Worm (Caenorhabditis elegans) whole organism, young adult: ENCODE measurements around the gene npr-2.

Experiments
- B0019.2 ChIP-seq: fragments of 200-800 bp; sonication (Bioruptor generic); conservative IDR thresholded peaks from 2 replicates; pipeline ENCODE4 v1.3.6; 2022; ENCODE audit warnings: missing genetic modification reagents, missing genetic modification characterization, missing compliant biosample characterization
- B0261.1 ChIP-seq: sonication (generic microtip); optimal IDR thresholded peaks from 2 replicates; lab custom pipeline; 2016; ENCODE audit warnings: mild to moderate bottlenecking, missing genetic modification characterization, moderate library complexity, missing compliant biosample characterization
- B0336.3 ChIP-seq: fragments of 200-800 bp; sonication (Bioruptor generic); IDR thresholded peaks from 2 replicates; pipeline ENCODE4 v1.3.6; 2022; ENCODE audit warnings: missing genetic modification characterization, missing compliant biosample characterization
- C06A6.2 ChIP-seq: fragments of 200-800 bp; sonication (Bioruptor generic); conservative IDR thresholded peaks from 2 replicates; pipeline ENCODE4 v1.3.6; 2022; ENCODE audit warnings: missing genetic modification characterization, missing compliant biosample characterization
- D2030.7 ChIP-seq: fragments of 200-800 bp; sonication (Bioruptor generic); IDR thresholded peaks from 2 replicates; pipeline ENCODE4 v1.3.6; 2022; ENCODE audit warnings: missing genetic modification reagents, missing genetic modification characterization, missing compliant biosample characterization
- F10E7.11 ChIP-seq: sonication (generic microtip); optimal IDR thresholded peaks from 2 replicates; lab custom pipeline; 2017; ENCODE audit warnings: mild to moderate bottlenecking, missing genetic modification characterization, moderate library complexity, missing compliant biosample characterization
- F22D6.2 ChIP-seq: sonication (generic microtip); optimal IDR thresholded peaks from 2 replicates; lab custom pipeline; 2016; ENCODE audit warnings: mild to moderate bottlenecking, missing genetic modification characterization, missing compliant biosample characterization
- F23B12.7 ChIP-seq: sonication (generic microtip); optimal IDR thresholded peaks from 2 replicates; lab custom pipeline; 2017; ENCODE audit warnings: missing genetic modification characterization, mild to moderate bottlenecking, missing compliant biosample characterization, antibody characterized with exemption, moderate library complexity; ENCODE audit not compliant: insufficient read depth
- F39B2.1 ChIP-seq: fragments of 200-800 bp; sonication (Bioruptor generic); IDR thresholded peaks from 2 replicates; pipeline ENCODE4 v1.3.6; 2022; ENCODE audit warnings: missing genetic modification reagents, missing genetic modification characterization, missing compliant biosample characterization
- F49E8.2 ChIP-seq: sonication (generic microtip); optimal IDR thresholded peaks from 3 replicates; lab custom pipeline; 2017; ENCODE audit warnings: missing genetic modification characterization, mild to moderate bottlenecking, missing compliant biosample characterization, antibody characterized with exemption, moderate library complexity; ENCODE audit not compliant: insufficient read depth
- K11D2.4 ChIP-seq: fragments of 200-800 bp; sonication (Bioruptor generic); IDR thresholded peaks from 2 replicates; pipeline ENCODE4 v1.3.6; 2022; ENCODE audit warnings: missing genetic modification reagents, missing genetic modification characterization, missing compliant biosample characterization
- Y53F4B.3 ChIP-seq: fragments of 200-800 bp; sonication (Bioruptor generic); IDR thresholded peaks from 2 replicates; pipeline ENCODE4 v1.3.6; 2022; ENCODE audit warnings: missing genetic modification reagents, missing genetic modification characterization, missing compliant biosample characterization
- Y53G8AR.9 ChIP-seq: fragments of 200-800 bp; sonication (Bioruptor generic); conservative IDR thresholded peaks from 2 replicates; pipeline ENCODE4 v1.3.6; 2022; ENCODE audit warnings: missing genetic modification reagents, missing genetic modification characterization, missing compliant biosample characterization
- Y56A3A.18 ChIP-seq: fragments of 200-800 bp; sonication (Bioruptor generic); IDR thresholded peaks from 2 replicates; pipeline ENCODE4 v1.3.6; 2022; ENCODE audit warnings: missing genetic modification reagents, missing genetic modification characterization, missing compliant biosample characterization
- akir-1 ChIP-seq: fragments of 200-800 bp; sonication (Bioruptor generic); optimal IDR thresholded peaks from 2 replicates; lab custom pipeline; 2018; ENCODE audit warnings: mild to moderate bottlenecking, missing genetic modification characterization, moderate library complexity, missing compliant biosample characterization
- atf-7 ChIP-seq: sonication (generic microtip); optimal IDR thresholded peaks from 2 replicates; lab custom pipeline; 2017; ENCODE audit warnings: mild to moderate bottlenecking, missing genetic modification characterization, missing compliant biosample characterization
- attf-3 ChIP-seq: fragments of 200-800 bp; sonication (Bioruptor generic); conservative IDR thresholded peaks from 2 replicates; pipeline ENCODE4 v1.3.6; 2022; ENCODE audit warnings: missing genetic modification reagents, missing genetic modification characterization, missing compliant biosample characterization
- attf-5 ChIP-seq: fragments of 200-800 bp; sonication (Bioruptor generic); optimal IDR thresholded peaks from 2 replicates; lab custom pipeline; 2018; ENCODE audit warnings: mild to moderate bottlenecking, missing genetic modification characterization, missing compliant biosample characterization
- cebp-1 ChIP-seq, 2 experiments: fragments of 200-800 bp in 1 of 2; sonication (Bioruptor generic) in 1 of 2; sonication (generic microtip) in 1 of 2; IDR thresholded peaks in 1 of 2; optimal IDR thresholded peaks in 1 of 2; 2 replicates each; pipeline versions ENCODE4 v1.3.6 to Lab custom; 2017 to 2022; ENCODE audit warnings: missing compliant biosample characterization in 2 of 2, missing genetic modification characterization in 2 of 2, mild to moderate bottlenecking in 1 of 2, missing genetic modification reagents in 1 of 2, moderate library complexity in 1 of 2
- ceh-100 ChIP-seq: fragments of 200-800 bp; sonication (Bioruptor generic); IDR thresholded peaks from 2 replicates; pipeline ENCODE4 v1.3.6; 2022; ENCODE audit warnings: missing genetic modification reagents, missing genetic modification characterization, missing compliant biosample characterization
- ceh-58 ChIP-seq: fragments of 200-800 bp; sonication (Bioruptor generic); IDR thresholded peaks from 2 replicates; pipeline ENCODE4 v1.3.6; 2022; ENCODE audit warnings: missing genetic modification characterization, missing compliant biosample characterization
- ceh-91 ChIP-seq: fragments of 200-800 bp; sonication (Bioruptor generic); IDR thresholded peaks from 2 replicates; pipeline ENCODE4 v1.3.6; 2022; ENCODE audit warnings: missing genetic modification reagents, missing genetic modification characterization, missing compliant biosample characterization
- dox-1 ChIP-seq: fragments of 200-800 bp; sonication (Bioruptor generic); IDR thresholded peaks from 2 replicates; pipeline ENCODE4 v1.3.6; 2022; ENCODE audit warnings: missing genetic modification reagents, missing genetic modification characterization, missing compliant biosample characterization
- dpff-1 ChIP-seq: sonication (generic microtip); optimal IDR thresholded peaks from 2 replicates; lab custom pipeline; 2017; ENCODE audit warnings: mild to moderate bottlenecking, missing genetic modification characterization, missing compliant biosample characterization
- efl-1 ChIP-seq: fragments of 150-350 bp; optimal IDR thresholded peaks from 2 replicates; lab custom pipeline; 2014; ENCODE audit warnings: missing biosample characterization, missing genetic modification reagents, missing genetic modification characterization
- let-526 ChIP-seq: fragments of 200-800 bp; sonication (Bioruptor generic); IDR thresholded peaks from 2 replicates; pipeline ENCODE4 v1.3.6; 2022; ENCODE audit warnings: missing genetic modification reagents, missing genetic modification characterization, missing compliant biosample characterization
- let-607 ChIP-seq, 2 experiments: fragments of 200-800 bp in 1 of 2; sonication (Bioruptor generic) in 1 of 2; sonication (generic microtip) in 1 of 2; optimal IDR thresholded peaks; 2 replicates each; lab custom pipeline; 2016 to 2018; ENCODE audit warnings: mild to moderate bottlenecking in 2 of 2, missing compliant biosample characterization in 2 of 2, missing genetic modification characterization in 2 of 2, moderate library complexity in 2 of 2, missing genotype in 1 of 2
- lin-40 ChIP-seq: sonication (generic microtip); optimal IDR thresholded peaks from 2 replicates; lab custom pipeline; 2016; ENCODE audit warnings: missing genetic modification characterization, mild to moderate bottlenecking, missing compliant biosample characterization, missing genotype, missing genetic modification reagents
- lin-54 ChIP-seq: fragments of 200-800 bp; sonication (Bioruptor generic); optimal IDR thresholded peaks from 2 replicates; lab custom pipeline; 2018; ENCODE audit warnings: mild to moderate bottlenecking, missing genetic modification characterization, missing compliant biosample characterization
- lsy-27 ChIP-seq: sonication (generic microtip); optimal IDR thresholded peaks from 2 replicates; lab custom pipeline; 2017; ENCODE audit warnings: missing genetic modification characterization, mild to moderate bottlenecking, missing compliant biosample characterization, antibody characterized with exemption, missing genotype, borderline replicate concordance; ENCODE audit not compliant: insufficient read depth
- madf-10 ChIP-seq: sonication (generic microtip); optimal IDR thresholded peaks from 2 replicates; lab custom pipeline; 2016; ENCODE audit warnings: mild to moderate bottlenecking, missing genetic modification characterization, missing compliant biosample characterization
- madf-3 ChIP-seq: fragments of 200-800 bp; sonication (Bioruptor generic); IDR thresholded peaks from 2 replicates; pipeline ENCODE4 v1.3.6; 2022; ENCODE audit warnings: missing genetic modification reagents, missing genetic modification characterization, missing compliant biosample characterization
- madf-8 ChIP-seq: fragments of 200-800 bp; sonication (Bioruptor generic); conservative IDR thresholded peaks from 2 replicates; pipeline ENCODE4 v1.3.6; 2022; ENCODE audit warnings: missing genetic modification reagents, missing genetic modification characterization, missing compliant biosample characterization
- mcd-1 ChIP-seq: fragments of 200-800 bp; sonication (Bioruptor generic); IDR thresholded peaks from 2 replicates; pipeline ENCODE4 v1.3.6; 2022; ENCODE audit warnings: missing genetic modification reagents, missing genetic modification characterization, missing compliant biosample characterization
- nfyb-1 ChIP-seq: fragments of 200-800 bp; sonication (Bioruptor generic); IDR thresholded peaks from 2 replicates; pipeline ENCODE4 v1.3.6; 2022; ENCODE audit warnings: missing genetic modification reagents, missing genetic modification characterization, missing compliant biosample characterization
- nhr-80 ChIP-seq: sonication (generic microtip); optimal IDR thresholded peaks from 2 replicates; lab custom pipeline; 2016; ENCODE audit warnings: missing genetic modification characterization, missing compliant biosample characterization
- nhr-90 ChIP-seq: sonication (generic microtip); optimal IDR thresholded peaks from 2 replicates; lab custom pipeline; 2016; ENCODE audit warnings: missing genotype, mild to moderate bottlenecking, missing genetic modification characterization, missing compliant biosample characterization
- rcor-1 ChIP-seq: fragments of 200-800 bp; sonication (Bioruptor generic); IDR thresholded peaks from 2 replicates; pipeline ENCODE4 v1.3.6; 2022; ENCODE audit warnings: missing genetic modification reagents, missing genetic modification characterization, missing compliant biosample characterization
- snpc-3.4 ChIP-seq: sonication (generic microtip); optimal IDR thresholded peaks from 2 replicates; lab custom pipeline; 2017; ENCODE audit warnings: missing genetic modification characterization, mild to moderate bottlenecking, missing compliant biosample characterization, antibody characterized with exemption, moderate library complexity, missing genotype, missing genetic modification reagents
- snpc-4 ChIP-seq, 5 experiments: fragments of 150-350 bp in 1 of 5; sonication (generic microtip) in 4 of 5; optimal IDR thresholded peaks; 2 replicates each; lab custom pipeline; 2014 to 2018; ENCODE audit warnings: missing genetic modification characterization in 5 of 5, missing biosample characterization in 3 of 5, antibody characterized with exemption in 2 of 5, mild to moderate bottlenecking in 2 of 5, missing compliant biosample characterization in 2 of 5, missing genotype in 2 of 5, moderate library complexity in 2 of 5, missing genetic modification reagents in 1 of 5
- unc-130 ChIP-seq: sonication (generic microtip); optimal IDR thresholded peaks from 2 replicates; lab custom pipeline; 2016; ENCODE audit warnings: missing genetic modification reagents, missing genetic modification characterization, missing compliant biosample characterization
- xnd-1 ChIP-seq: sonication (generic microtip); optimal IDR thresholded peaks from 2 replicates; lab custom pipeline; 2016; ENCODE audit warnings: missing genotype, missing genetic modification reagents, missing genetic modification characterization, missing compliant biosample characterization
- zfh-2 ChIP-seq: fragments of 200-800 bp; sonication (Bioruptor generic); conservative IDR thresholded peaks from 2 replicates; pipeline ENCODE4 v1.3.6; 2022; ENCODE audit warnings: missing genetic modification reagents, missing genetic modification characterization, missing compliant biosample characterization
- ztf-18 ChIP-seq: sonication (generic microtip); optimal IDR thresholded peaks from 2 replicates; lab custom pipeline; 2016; ENCODE audit warnings: missing genotype, mild to moderate bottlenecking, missing genetic modification characterization, missing compliant biosample characterization
- ztf-22 ChIP-seq: fragments of 200-800 bp; sonication (Bioruptor generic); optimal IDR thresholded peaks from 2 replicates; lab custom pipeline; 2018; ENCODE audit warnings: mild to moderate bottlenecking, missing genetic modification characterization, moderate library complexity, missing compliant biosample characterization

The npr-2 gene

ce11 chrIV:9525682-9526416 is 54.1 kb downstream of the npr-2 start, which contains the start of gene elo-1:
Gene elo-1, plus strand, starts transcription at chrIV:9526366.
- TF ChIP-seq lsy-27 (tag; lab: Kevin White, UChicago), result no peak
- no peak for TF ChIP-seq ztf-18 (tag; lab: Kevin White, UChicago)
- TF ChIP-seq B0261.1 (tag; lab: Kevin White, UChicago), result no peak
- TF ChIP-seq F22D6.2 (tag; lab: Kevin White, UChicago), result no peak
- peak; percentile 51 for TF ChIP-seq lin-40 (tag; lab: Kevin White, UChicago)
- TF ChIP-seq F23B12.7 (tag; lab: Kevin White, UChicago), result no peak
- TF ChIP-seq nhr-80, result peak; percentile 98
- TF ChIP-seq rcor-1 (GFP tag; lab: Robert Waterston, UW), result no peak
- no peak for TF ChIP-seq ceh-91 (GFP tag; lab: Robert Waterston, UW)
- TF ChIP-seq madf-8 (GFP tag; lab: Robert Waterston, UW), result no peak
- 0 out of 2 replicates have a peak, but pooled peaks have one; percentile 13 for TF ChIP-seq Y53G8AR.9 (GFP tag; lab: Robert Waterston, UW)
- TF ChIP-seq D2030.7, result no peak
- peak; percentile 62; the same call in 1 of the 2 replicates for TF ChIP-seq nfyb-1 (GFP tag; lab: Robert Waterston, UW)
- TF ChIP-seq snpc-4 (GFP tag; optimal IDR thresholded peaks at IDR 0.05; lab: Kevin White, UChicago), result no peak
- TF ChIP-seq snpc-4 (tag; optimal IDR thresholded peaks at IDR 0.05; lab: Kevin White, UChicago), result peak in 1 of 4 experiments; percentile 26
- TF ChIP-seq nhr-90 (tag; lab: Kevin White, UChicago), result peak; percentile 5
- peak in 1 of 2 experiments; percentile 8 for TF ChIP-seq let-607 (tag; optimal IDR thresholded peaks at IDR 0.05; lab: Kevin White, UChicago)
- peak; percentile 41 for TF ChIP-seq attf-5 (GFP tag; lab: Kevin White, UChicago)
- peak; percentile 44; the same call in 1 of the 2 replicates for TF ChIP-seq B0336.3
- TF ChIP-seq mcd-1 (GFP tag; lab: Robert Waterston, UW), result no peak
- no peak for TF ChIP-seq Y56A3A.18 (GFP tag; lab: Robert Waterston, UW)
- peak; percentile 15 for TF ChIP-seq ztf-22 (GFP tag; lab: Kevin White, UChicago)
- no peak for TF ChIP-seq xnd-1 (tag; lab: Kevin White, UChicago)
- no peak for TF ChIP-seq B0019.2 (GFP tag; lab: Robert Waterston, UW)
- TF ChIP-seq K11D2.4 (GFP tag; lab: Robert Waterston, UW), result no peak
- no peak for TF ChIP-seq snpc-3.4 (tag; lab: Kevin White, UChicago)
- TF ChIP-seq let-526, result no peak
- TF ChIP-seq madf-3 (GFP tag; lab: Robert Waterston, UW), result no peak
- TF ChIP-seq efl-1, result no peak
- no peak for TF ChIP-seq unc-130 (GFP tag; lab: Kevin White, UChicago)
- TF ChIP-seq F39B2.1 (GFP tag; lab: Robert Waterston, UW), result no peak
- TF ChIP-seq F10E7.11 (tag; lab: Kevin White, UChicago), result no peak
- no peak for TF ChIP-seq Y53F4B.3 (GFP tag; lab: Robert Waterston, UW)
- TF ChIP-seq madf-10 (tag; lab: Kevin White, UChicago), result peak; percentile 14
- peak; percentile 29 for TF ChIP-seq lin-54 (GFP tag; lab: Kevin White, UChicago)
- no peak for TF ChIP-seq attf-3
- no peak for TF ChIP-seq akir-1
- no peak for TF ChIP-seq zfh-2 (GFP tag; lab: Robert Waterston, UW)
- TF ChIP-seq ceh-100 (GFP tag; lab: Robert Waterston, UW), result no peak
- TF ChIP-seq dpff-1, result no peak
- no peak for TF ChIP-seq ceh-58 (GFP tag; lab: Robert Waterston, UW)
- 0 out of 2 replicates have a peak, but pooled peaks have one; percentile 52 for TF ChIP-seq C06A6.2 (GFP tag; lab: Robert Waterston, UW)
- TF ChIP-seq dox-1 (GFP tag; lab: Robert Waterston, UW), result peak; percentile 67
- no peak for TF ChIP-seq F49E8.2 (tag; lab: Kevin White, UChicago)
- peak; percentile 1 for TF ChIP-seq atf-7 (tag; lab: Kevin White, UChicago)
- no peak for TF ChIP-seq cebp-1 (GFP tag; IDR thresholded peaks at IDR 0.05; lab: Robert Waterston, UW)
- TF ChIP-seq cebp-1 (tag; optimal IDR thresholded peaks at IDR 0.05; lab: Kevin White, UChicago), result peak; percentile 41
